Worm (Caenorhabditis elegans) whole organism, L4 larva: ENCODE data around the gene pqn-53.
A peak's percentile ranks its signal among the peaks of the same experiment; 100 is the strongest.

Experiments
- D1046.2 ChIP-seq: fragments of 200-800 bp; sonication (Bioruptor generic); IDR thresholded peaks from 2 replicates; pipeline ENCODE4 v1.3.6; 2022; ENCODE audit warnings: missing genetic modification characterization, missing compliant biosample characterization
- F10B5.3 ChIP-seq: sonication (generic microtip); optimal IDR thresholded peaks from 2 replicates; lab custom pipeline; 2016; ENCODE audit warnings: mild to moderate bottlenecking, missing genetic modification characterization, missing compliant biosample characterization
- F44E2.7 ChIP-seq: fragments of 200-800 bp; sonication (Bioruptor generic); IDR thresholded peaks from 2 replicates; pipeline ENCODE4 v2.1.2; 2022; ENCODE audit warnings: missing genetic modification characterization, missing compliant biosample characterization
- T20F7.1 ChIP-seq: fragments of 200-800 bp; sonication (Bioruptor generic); optimal IDR thresholded peaks from 2 replicates; lab custom pipeline; 2018; ENCODE audit warnings: mild to moderate bottlenecking, missing genetic modification characterization, missing compliant biosample characterization
- aha-1 ChIP-seq: fragments of 150-350 bp; peaks from one replicate; lab custom pipeline; 2014; ENCODE audit warnings: missing biosample characterization, missing genetic modification characterization
- aly-2 ChIP-seq: sonication (generic microtip); optimal IDR thresholded peaks from 2 replicates; lab custom pipeline; 2018; ENCODE audit warnings: missing biosample characterization, missing genetic modification characterization
- ama-1 ChIP-seq: fragments of 150-350 bp; optimal IDR thresholded peaks from 2 replicates; lab custom pipeline; 2014; ENCODE audit warnings: inconsistent platforms, mixed read lengths
- arid-1 ChIP-seq: fragments of 200-800 bp; sonication (Bioruptor generic); conservative IDR thresholded peaks from 2 replicates; pipeline ENCODE4 v1.3.6; 2022; ENCODE audit warnings: missing genetic modification reagents, missing genetic modification characterization, missing compliant biosample characterization
- ceh-20 ChIP-seq: fragments of 200-800 bp; sonication (Bioruptor generic); IDR thresholded peaks from 2 replicates; pipeline ENCODE4 v1.3.6; 2022; ENCODE audit warnings: missing genetic modification reagents, missing genetic modification characterization, missing compliant biosample characterization
- ceh-32 ChIP-seq: sonication (generic microtip); optimal IDR thresholded peaks from 2 replicates; lab custom pipeline; 2016; ENCODE audit warnings: mild to moderate bottlenecking, missing genetic modification characterization, missing compliant biosample characterization; ENCODE audit not compliant: poor library complexity
- ceh-82 ChIP-seq: sonication (generic microtip); optimal IDR thresholded peaks from 2 replicates; lab custom pipeline; 2017; ENCODE audit warnings: missing biosample characterization, missing genetic modification characterization
- cey-2 ChIP-seq: sonication (generic microtip); optimal IDR thresholded peaks from 3 replicates; lab custom pipeline; 2017; ENCODE audit warnings: missing genetic modification characterization, mild to moderate bottlenecking, missing compliant biosample characterization, antibody characterized with exemption, borderline replicate concordance; ENCODE audit not compliant: insufficient read depth
- ctbp-1 ChIP-seq: fragments of 200-800 bp; sonication (Bioruptor generic); IDR thresholded peaks from 2 replicates; pipeline ENCODE4 v1.3.6; 2022; ENCODE audit warnings: missing genetic modification reagents, missing genetic modification characterization, missing compliant biosample characterization
- daf-16 ChIP-seq, 3 experiments: sonication (generic microtip); optimal IDR thresholded peaks; 2 replicates each; lab custom pipeline; 2016 to 2017; ENCODE audit warnings: missing genetic modification characterization in 3 of 3, missing genetic modification reagents in 3 of 3, mild to moderate bottlenecking in 2 of 3, missing compliant biosample characterization in 2 of 3, missing biosample characterization in 1 of 3, moderate library complexity in 1 of 3
- egl-43 ChIP-seq: fragments of 200-800 bp; sonication (Bioruptor generic); IDR thresholded peaks from 2 replicates; pipeline ENCODE4 v1.3.6; 2022; ENCODE audit warnings: missing genetic modification reagents, missing genetic modification characterization, missing compliant biosample characterization
- jun-1 ChIP-seq: fragments of 150-350 bp; optimal IDR thresholded peaks from 2 replicates; lab custom pipeline; 2014; ENCODE audit warnings: missing biosample characterization, missing genetic modification reagents, missing genetic modification characterization
- lin-15B ChIP-seq: fragments of 150-350 bp; sonication (generic microtip); optimal IDR thresholded peaks from 3 replicates; lab custom pipeline; 2014; ENCODE audit warnings: missing biosample characterization, missing genetic modification characterization
- lin-38 ChIP-seq: fragments of 200-800 bp; sonication (Bioruptor generic); IDR thresholded peaks from 2 replicates; pipeline ENCODE4 v1.3.6; 2022; ENCODE audit warnings: missing genetic modification reagents, missing genetic modification characterization, missing compliant biosample characterization
- lin-39 ChIP-seq: fragments of 150-350 bp; optimal IDR thresholded peaks from 2 replicates; lab custom pipeline; 2014; ENCODE audit warnings: missing biosample characterization, missing genetic modification reagents, missing genetic modification characterization
- madf-5 ChIP-seq, 2 experiments: fragments of 200-800 bp; sonication (Bioruptor generic); IDR thresholded peaks; 2 replicates each; pipeline ENCODE4 v1.3.6; 2022; ENCODE audit warnings: missing compliant biosample characterization in 2 of 2, missing genetic modification characterization in 2 of 2
- madf-9 ChIP-seq: fragments of 200-800 bp; sonication (Bioruptor generic); conservative IDR thresholded peaks from 2 replicates; pipeline ENCODE4 v1.3.6; 2022; ENCODE audit warnings: missing genetic modification reagents, missing genetic modification characterization, missing compliant biosample characterization
- mdl-1 ChIP-seq, 2 experiments: fragments of 150-350 bp in 1 of 2; sonication (generic microtip) in 1 of 2; optimal IDR thresholded peaks; 2 replicates each; lab custom pipeline; 2014 to 2017; ENCODE audit warnings: missing biosample characterization in 2 of 2, missing genetic modification characterization in 2 of 2
- mep-1 ChIP-seq: fragments of 150-350 bp; sonication (generic microtip); optimal IDR thresholded peaks from 3 replicates; lab custom pipeline; 2014; ENCODE audit warnings: missing biosample characterization, missing genetic modification characterization
- mxl-2 ChIP-seq: fragments of 200-800 bp; sonication (Bioruptor generic); conservative IDR thresholded peaks from 2 replicates; pipeline ENCODE4 v1.3.6; 2022; ENCODE audit warnings: missing genetic modification reagents, missing genetic modification characterization, missing compliant biosample characterization
- nhr-11 ChIP-seq: fragments of 150-350 bp; optimal IDR thresholded peaks from 2 replicates; lab custom pipeline; 2014; ENCODE audit warnings: missing biosample characterization, missing genetic modification characterization
- nhr-28 ChIP-seq: fragments of 150-350 bp; optimal IDR thresholded peaks from 2 replicates; lab custom pipeline; 2014; ENCODE audit warnings: missing biosample characterization, missing genetic modification characterization
- nhr-42 ChIP-seq: fragments of 200-800 bp; sonication (Bioruptor generic); IDR thresholded peaks from 2 replicates; pipeline ENCODE4 v1.3.6; 2022; ENCODE audit warnings: missing genetic modification characterization, missing compliant biosample characterization
- nhr-6 ChIP-seq: fragments of 150-350 bp; optimal IDR thresholded peaks from 2 replicates; lab custom pipeline; 2014; ENCODE audit warnings: missing biosample characterization, missing genetic modification characterization
- pha-4 ChIP-seq, 2 experiments: fragments of 150-350 bp in 1 of 2; fragments of 200-800 bp in 1 of 2; sonication (Bioruptor generic) in 1 of 2; IDR thresholded peaks in 1 of 2; optimal IDR thresholded peaks in 1 of 2; 2 replicates each; pipeline versions ENCODE4 v1.3.6 to Lab custom; 2014 to 2022; ENCODE audit warnings: missing genetic modification characterization in 2 of 2, missing genetic modification reagents in 2 of 2, missing biosample characterization in 1 of 2, missing compliant biosample characterization in 1 of 2
- php-3 ChIP-seq: fragments of 200-800 bp; sonication (Bioruptor generic); IDR thresholded peaks from 2 replicates; pipeline ENCODE4 v1.3.6; 2022; ENCODE audit warnings: missing genetic modification reagents, missing genetic modification characterization, missing compliant biosample characterization
- rbr-2 ChIP-seq: sonication (generic microtip); optimal IDR thresholded peaks from 2 replicates; lab custom pipeline; 2016; ENCODE audit warnings: missing genotype, missing genetic modification characterization, missing compliant biosample characterization
- snpc-1.2 ChIP-seq: fragments of 200-800 bp; sonication (Bioruptor generic); IDR thresholded peaks from 2 replicates; pipeline ENCODE4 v1.3.6; 2022; ENCODE audit warnings: missing genetic modification reagents, missing genetic modification characterization, missing compliant biosample characterization
- spr-1 ChIP-seq: sonication (generic microtip); optimal IDR thresholded peaks from 2 replicates; lab custom pipeline; 2016; ENCODE audit warnings: mild to moderate bottlenecking, missing genetic modification characterization, missing compliant biosample characterization
- spr-3 ChIP-seq: fragments of 200-800 bp; sonication (Bioruptor generic); optimal IDR thresholded peaks from 2 replicates; lab custom pipeline; 2018; ENCODE audit warnings: mild to moderate bottlenecking, missing genetic modification characterization, missing compliant biosample characterization
- tag-97 ChIP-seq: fragments of 200-800 bp; sonication (Bioruptor generic); IDR thresholded peaks from 2 replicates; pipeline ENCODE4 v1.3.6; 2022; ENCODE audit warnings: missing genetic modification characterization, missing compliant biosample characterization
- unc-130 ChIP-seq: sonication (generic microtip); optimal IDR thresholded peaks from 2 replicates; lab custom pipeline; 2016; ENCODE audit warnings: missing genetic modification reagents, missing genetic modification characterization, missing compliant biosample characterization
- unc-39 ChIP-seq: sonication (generic microtip); optimal IDR thresholded peaks from 2 replicates; lab custom pipeline; 2017; ENCODE audit warnings: missing biosample characterization, missing genetic modification characterization
- unc-62 ChIP-seq, 3 experiments: fragments of 150-350 bp in 1 of 3; sonication (generic microtip); optimal IDR thresholded peaks in 2 of 3; peaks in 1 of 3; 1 replicate in 1 of 3; 2 replicates in 2 of 3; lab custom pipeline; 2014 to 2017; ENCODE audit warnings: missing biosample characterization in 3 of 3, missing genetic modification characterization in 3 of 3, missing genetic modification reagents in 3 of 3, missing genotype in 1 of 3
- vab-7 ChIP-seq: fragments of 200-800 bp; sonication (Bioruptor generic); IDR thresholded peaks from 2 replicates; pipeline ENCODE4 v1.3.6; 2022; ENCODE audit warnings: missing genetic modification reagents, missing genetic modification characterization, missing compliant biosample characterization
- zfp-3 ChIP-seq: fragments of 200-800 bp; sonication (Bioruptor generic); conservative IDR thresholded peaks from 2 replicates; pipeline ENCODE4 v1.3.6; 2022; ENCODE audit warnings: missing genetic modification reagents, missing genetic modification characterization, missing compliant biosample characterization
- zip-2 ChIP-seq: fragments of 150-350 bp; optimal IDR thresholded peaks from 2 replicates; lab custom pipeline; 2014; ENCODE audit warnings: missing biosample characterization, missing genetic modification characterization
- ztf-11 ChIP-seq: fragments of 150-350 bp; optimal IDR thresholded peaks from 2 replicates; lab custom pipeline; 2014; ENCODE audit warnings: missing biosample characterization, missing genetic modification characterization

Gene pqn-53

DNA sequence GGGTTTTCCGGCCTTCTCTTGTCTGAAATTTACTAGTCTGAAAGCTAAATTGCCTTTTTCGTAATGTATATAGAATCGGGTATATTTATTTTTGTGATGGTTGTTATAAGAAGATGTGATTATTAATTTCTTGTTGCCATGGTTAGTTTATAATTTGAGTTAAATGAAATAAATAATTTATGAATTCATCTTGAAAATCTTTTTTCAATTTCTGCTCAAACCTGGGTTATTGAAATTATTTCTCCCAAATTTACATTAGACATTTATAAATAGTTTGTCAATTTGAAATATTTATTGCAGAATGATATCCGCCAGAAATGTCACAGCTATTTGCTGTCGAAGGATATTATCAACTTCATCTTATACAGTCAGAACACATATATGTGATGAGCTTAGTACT, 16.7 kb downstream of the pqn-53 start, which contains the start of gene dars-2:
Gene dars-2, plus strand, starts transcription at position 301 of the 400 bp plus-strand sequence.
- no peak for TF ChIP-seq zip-2
- peak in 1 of 2 experiments; percentile 37 for TF ChIP-seq unc-62 (GFP tag; optimal IDR thresholded peaks at IDR 0.05 in 1 of 2; lab: Kevin White, UChicago)
- TF ChIP-seq unc-62 (tag; optimal IDR thresholded peaks at IDR 0.05; lab: Kevin White, UChicago): no peak

ce11 chrV:12047735-12048134, 17.5 kb downstream of the pqn-53 start:
- TF ChIP-seq tag-97 (GFP tag; lab: Robert Waterston, UW) (no peak), rbr-2 (tag; lab: Kevin White, UChicago) (no peak), spr-3 (GFP tag; lab: Kevin White, UChicago) (no peak), aly-2 (tag; lab: Kevin White, UChicago) (no peak), ceh-32 (tag; lab: Kevin White, UChicago) (no peak), ceh-20 (GFP tag; lab: Robert Waterston, UW) (no peak)

- TF ChIP-seq madf-9 (GFP tag; lab: Robert Waterston, UW): no peak
- TF ChIP-seq mep-1 (tag; lab: Kevin White, UChicago): no peak
- TF ChIP-seq egl-43 (GFP tag; lab: Robert Waterston, UW): no peak
- no peak for TF ChIP-seq mdl-1 (tag; optimal IDR thresholded peaks at IDR 0.05; lab: Kevin White, UChicago)
- no peak for TF ChIP-seq daf-16 (GFP tag; optimal IDR thresholded peaks at IDR 0.05; lab: Kevin White, UChicago)
- no peak for TF ChIP-seq daf-16 (tag; optimal IDR thresholded peaks at IDR 0.05; lab: Kevin White, UChicago)
- no peak for TF ChIP-seq madf-5 (GFP tag; IDR thresholded peaks at IDR 0.05; lab: Robert Waterston, UW)
- no peak for TF ChIP-seq pha-4 (GFP tag; IDR thresholded peaks at IDR 0.05; lab: Robert Waterston, UW)
- TF ChIP-seq pha-4 (tag; optimal IDR thresholded peaks at IDR 0.05; lab: Kevin White, UChicago): no peak
Observed at ce11 chrV:12045132-12045531, 20.1 kb downstream of the pqn-53 start, which contains the start of gene F10C2.5. TSS of gene F10C2.5 (plus strand) at chrV:12045432.

- no peak for TF ChIP-seq zfp-3
- TF ChIP-seq T20F7.1: peak; percentile 60
- no peak for TF ChIP-seq snpc-1.2 (GFP tag; lab: Robert Waterston, UW)
- TF ChIP-seq arid-1: no peak
- no peak for TF ChIP-seq unc-39 (tag; lab: Kevin White, UChicago)
- TF ChIP-seq ztf-11 (tag; lab: Kevin White, UChicago): no peak
- no peak for TF ChIP-seq nhr-42 (GFP tag; lab: Robert Waterston, UW)
- no peak for TF ChIP-seq F10B5.3 (tag; lab: Kevin White, UChicago)
- no peak for TF ChIP-seq jun-1
- no peak for TF ChIP-seq spr-1 (tag; lab: Kevin White, UChicago)
- TF ChIP-seq lin-39 (tag; lab: Kevin White, UChicago): no peak
- no peak for TF ChIP-seq ceh-82
- peak; percentile 88 for TF ChIP-seq lin-38 (GFP tag; lab: Robert Waterston, UW)
- no peak for TF ChIP-seq ctbp-1 (GFP tag; lab: Robert Waterston, UW)
- TF ChIP-seq mxl-2 (GFP tag; lab: Robert Waterston, UW): no peak
- TF ChIP-seq ceh-20 (GFP tag; lab: Robert Waterston, UW): no peak
- TF ChIP-seq php-3 (GFP tag; lab: Robert Waterston, UW): no peak
- peak; percentile 28 for TF ChIP-seq rbr-2 (tag; lab: Kevin White, UChicago)
- peak; percentile 23 for TF ChIP-seq nhr-28 (tag; lab: Kevin White, UChicago)
- TF ChIP-seq egl-43 (GFP tag; lab: Robert Waterston, UW): no peak
- TF ChIP-seq lin-15B (tag; lab: Kevin White, UChicago): no peak
- TF ChIP-seq nhr-6 (tag; lab: Kevin White, UChicago): peak; percentile 88
- no peak for TF ChIP-seq F44E2.7 (GFP tag; lab: Robert Waterston, UW)
- TF ChIP-seq ama-1 (lab: Kevin White, UChicago): no peak
- TF ChIP-seq vab-7 (GFP tag; lab: Robert Waterston, UW): no peak
- no peak for TF ChIP-seq D1046.2
- no peak for TF ChIP-seq spr-3 (GFP tag; lab: Kevin White, UChicago)
- no peak for TF ChIP-seq tag-97 (GFP tag; lab: Robert Waterston, UW)
- peak; percentile 16 for TF ChIP-seq nhr-11 (tag; lab: Kevin White, UChicago)
- TF ChIP-seq unc-130 (GFP tag; lab: Kevin White, UChicago): no peak
- TF ChIP-seq madf-9 (GFP tag; lab: Robert Waterston, UW): no peak
- no peak for TF ChIP-seq cey-2 (tag; lab: Kevin White, UChicago)
- TF ChIP-seq aha-1 (tag; lab: Kevin White, UChicago): peak; percentile 78
Observed at ce11 chrV:12040823-12041606, 24.2 kb downstream of the pqn-53 start, which contains the start of the genes kup-1 and F10C2.4. TSS of gene kup-1 (minus strand) at chrV:12040873. TSS of gene F10C2.4 (plus strand) at chrV:12041556.
